Fruit fly (Drosophila melanogaster): Measurements from ENCODE around the gene CG11722.

DNA sequence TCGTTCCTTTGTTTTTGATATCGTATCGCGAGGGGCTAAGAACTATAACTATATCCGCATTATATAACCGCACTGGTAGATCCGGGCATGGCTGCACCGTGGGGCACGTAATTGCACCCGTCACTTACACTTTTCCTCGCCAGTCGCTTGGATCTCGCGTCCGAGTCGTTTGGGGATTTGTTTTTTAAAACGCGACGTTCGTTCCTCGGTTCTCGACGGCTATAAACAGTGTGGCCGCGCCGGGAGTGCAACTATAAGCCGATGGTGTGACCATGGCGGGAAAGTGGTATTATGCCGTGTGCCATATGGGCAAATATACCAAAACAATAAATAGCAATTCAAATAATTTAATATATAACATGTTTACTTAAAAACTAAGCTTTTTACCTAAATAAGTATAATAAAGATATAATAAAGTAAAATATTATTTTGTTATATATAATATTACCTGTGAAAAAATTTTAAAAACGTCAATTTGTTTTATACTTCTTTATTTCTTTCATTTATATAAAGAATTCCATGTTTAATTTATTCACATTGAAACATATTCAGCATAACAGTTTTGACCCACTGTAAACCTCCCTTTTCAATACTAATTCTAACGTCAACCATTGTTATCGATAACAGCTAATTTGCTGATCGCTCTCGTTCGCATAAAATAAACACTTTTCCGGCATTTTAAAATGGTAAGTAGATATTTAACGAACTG is 2.5 kb downstream of the CG11722 start, which contains the start of the genes Mical and CG3909:
- TF ChIP-seq GATAd (GFP tag; optimal IDR thresholded peaks at IDR 0.05) (no peak), Hr78 (GFP tag; optimal IDR thresholded peaks at IDR 0.05) (no peak), HLH106 (tag; optimal IDR thresholded peaks at IDR 0.05) (peak; percentile 89), Hr83 (GFP tag; optimal IDR thresholded peaks at IDR 0.05; ENCODE audit: poor library complexity, severe bottlenecking) (peak; percentile 51), OdsH (GFP tag; optimal IDR thresholded peaks at IDR 0.05) (peak; percentile 68), CG32264 (GFP tag; optimal IDR thresholded peaks at IDR 0.05) (no peak), psq (GFP tag; optimal IDR thresholded peaks at IDR 0.05) (peak; percentile 74), usp (GFP tag; optimal IDR thresholded peaks at IDR 0.05) (no peak)
